Worm (Caenorhabditis elegans) whole organism, L3 larva: ENCODE measurements around the gene clc-19.
A peak's percentile ranks its signal among the peaks of the same experiment; 100 is the strongest.

ENCODE experiments used
- ama-1 ChIP-seq: fragments of 150-350 bp; optimal IDR thresholded peaks from 2 replicates; lab custom pipeline; 2018
- ceh-16 ChIP-seq: sonication (generic microtip); optimal IDR thresholded peaks from 2 replicates; lab custom pipeline; 2017; ENCODE audit warnings: missing biosample characterization, missing genetic modification characterization
- ceh-28 ChIP-seq: fragments of 150-350 bp; optimal IDR thresholded peaks from 2 replicates; lab custom pipeline; 2014; ENCODE audit warnings: missing biosample characterization, missing genetic modification reagents, missing genetic modification characterization
- ceh-82 ChIP-seq: fragments of 150-350 bp; optimal IDR thresholded peaks from 2 replicates; lab custom pipeline; 2014; ENCODE audit warnings: missing biosample characterization, missing genetic modification characterization
- ceh-9 ChIP-seq: sonication (generic microtip); optimal IDR thresholded peaks from 2 replicates; lab custom pipeline; 2018; ENCODE audit warnings: missing biosample characterization, missing genetic modification characterization
- daf-12 ChIP-seq: fragments of 150-350 bp; optimal IDR thresholded peaks from 2 replicates; lab custom pipeline; 2014; ENCODE audit warnings: missing biosample characterization, missing genetic modification reagents, missing genetic modification characterization
- egl-27 ChIP-seq: sonication (generic microtip); optimal IDR thresholded peaks from 4 replicates; lab custom pipeline; 2017; ENCODE audit warnings: missing biosample characterization, missing genetic modification reagents, missing genetic modification characterization
- egl-5 ChIP-seq: fragments of 150-350 bp; optimal IDR thresholded peaks from 2 replicates; lab custom pipeline; 2017; ENCODE audit warnings: missing biosample characterization, missing genetic modification reagents, missing genetic modification characterization, inconsistent platforms
- elt-1 ChIP-seq: fragments of 150-350 bp; optimal IDR thresholded peaks from 2 replicates; lab custom pipeline; 2014; ENCODE audit warnings: missing biosample characterization, missing genetic modification characterization
- elt-3 ChIP-seq, 3 experiments: fragments of 150-350 bp in 1 of 3; sonication (generic microtip) in 2 of 3; optimal IDR thresholded peaks; 2 replicates in 2 of 3; 4 replicates in 1 of 3; lab custom pipeline; 2014 to 2017; ENCODE audit warnings: missing biosample characterization in 3 of 3, missing genetic modification characterization in 3 of 3
- fkh-10 ChIP-seq: sonication (generic microtip); optimal IDR thresholded peaks from 2 replicates; lab custom pipeline; 2017; ENCODE audit warnings: missing biosample characterization, missing genetic modification reagents, missing genetic modification characterization
- fkh-2 ChIP-seq: fragments of 150-350 bp; optimal IDR thresholded peaks from 2 replicates; lab custom pipeline; 2014; ENCODE audit warnings: missing biosample characterization, missing genetic modification reagents, missing genetic modification characterization
- fos-1 ChIP-seq: fragments of 150-350 bp; optimal IDR thresholded peaks from 2 replicates; lab custom pipeline; 2014; ENCODE audit warnings: missing biosample characterization, missing genetic modification characterization
- hmg-11 ChIP-seq: sonication (generic microtip); optimal IDR thresholded peaks from 2 replicates; lab custom pipeline; 2016; ENCODE audit warnings: missing genetic modification characterization, missing compliant biosample characterization
- jun-1 ChIP-seq: fragments of 150-350 bp; optimal IDR thresholded peaks from 2 replicates; lab custom pipeline; 2014; ENCODE audit warnings: missing biosample characterization, missing genetic modification reagents, missing genetic modification characterization
- lin-15B ChIP-seq: fragments of 150-350 bp; optimal IDR thresholded peaks from 2 replicates; lab custom pipeline; 2014; ENCODE audit warnings: missing biosample characterization, missing genetic modification characterization
- lsy-12 ChIP-seq: sonication (generic microtip); optimal IDR thresholded peaks from 2 replicates; lab custom pipeline; 2016; ENCODE audit warnings: mild to moderate bottlenecking, missing genetic modification characterization, missing compliant biosample characterization
- mdl-1 ChIP-seq: fragments of 150-350 bp; optimal IDR thresholded peaks from 2 replicates; lab custom pipeline; 2014; ENCODE audit warnings: missing biosample characterization, missing genetic modification characterization
- mml-1 ChIP-seq: fragments of 150-350 bp; sonication (generic microtip); optimal IDR thresholded peaks from 3 replicates; lab custom pipeline; 2014; ENCODE audit warnings: missing biosample characterization, missing genetic modification characterization
- nhr-12 ChIP-seq: fragments of 150-350 bp; optimal IDR thresholded peaks from 2 replicates; lab custom pipeline; 2014; ENCODE audit warnings: missing biosample characterization, missing genetic modification characterization
- nhr-23 ChIP-seq: fragments of 150-350 bp; optimal IDR thresholded peaks from 2 replicates; lab custom pipeline; 2014; ENCODE audit warnings: missing biosample characterization, missing genetic modification reagents, missing genetic modification characterization
- nhr-237 ChIP-seq: fragments of 150-350 bp; optimal IDR thresholded peaks from 2 replicates; lab custom pipeline; 2014; ENCODE audit warnings: missing biosample characterization, missing genetic modification characterization
- nhr-25 ChIP-seq: sonication (generic microtip); optimal IDR thresholded peaks from 2 replicates; lab custom pipeline; 2017; ENCODE audit warnings: missing biosample characterization, missing genetic modification characterization
- nhr-28 ChIP-seq: fragments of 150-350 bp; optimal IDR thresholded peaks from 2 replicates; lab custom pipeline; 2014; ENCODE audit warnings: missing biosample characterization, missing genetic modification characterization
- nhr-67 ChIP-seq: fragments of 150-350 bp; optimal IDR thresholded peaks from 2 replicates; lab custom pipeline; 2014; ENCODE audit warnings: missing biosample characterization, missing genetic modification characterization
- nhr-76 ChIP-seq: fragments of 150-350 bp; sonication (generic microtip); optimal IDR thresholded peaks from 5 replicates; lab custom pipeline; 2014; ENCODE audit warnings: missing biosample characterization, missing genetic modification characterization
- nhr-77 ChIP-seq: fragments of 150-350 bp; optimal IDR thresholded peaks from 2 replicates; lab custom pipeline; 2014; ENCODE audit warnings: missing biosample characterization, missing genetic modification characterization
- pha-4 ChIP-seq: fragments of 150-350 bp; optimal IDR thresholded peaks from 2 replicates; lab custom pipeline; 2014; ENCODE audit warnings: missing biosample characterization, missing genetic modification reagents, missing genetic modification characterization
- sea-2 ChIP-seq: fragments of 150-350 bp; sonication (generic microtip); optimal IDR thresholded peaks from 4 replicates; lab custom pipeline; 2014; ENCODE audit warnings: missing biosample characterization, missing genetic modification reagents, missing genetic modification characterization
- skn-1 ChIP-seq: fragments of 150-350 bp; optimal IDR thresholded peaks from 2 replicates; lab custom pipeline; 2014; ENCODE audit warnings: missing biosample characterization, missing genetic modification characterization
- snpc-4 ChIP-seq: fragments of 150-350 bp; optimal IDR thresholded peaks from 2 replicates; lab custom pipeline; 2014; ENCODE audit warnings: missing biosample characterization, missing genetic modification characterization
- tbx-2 ChIP-seq: sonication (generic microtip); optimal IDR thresholded peaks from 2 replicates; lab custom pipeline; 2016; ENCODE audit warnings: mild to moderate bottlenecking, missing genetic modification characterization, missing compliant biosample characterization
- unc-39 ChIP-seq: sonication (generic microtip); optimal IDR thresholded peaks from 4 replicates; lab custom pipeline; 2017; ENCODE audit warnings: missing biosample characterization, missing genetic modification characterization
- unc-62 ChIP-seq: fragments of 150-350 bp; sonication (generic microtip); optimal IDR thresholded peaks from 4 replicates; lab custom pipeline; 2014; ENCODE audit warnings: missing biosample characterization, missing genetic modification reagents, missing genetic modification characterization
- ztf-4 ChIP-seq: fragments of 150-350 bp; optimal IDR thresholded peaks from 2 replicates; lab custom pipeline; 2014; ENCODE audit warnings: missing biosample characterization, missing genetic modification characterization

Gene clc-19

DNA sequence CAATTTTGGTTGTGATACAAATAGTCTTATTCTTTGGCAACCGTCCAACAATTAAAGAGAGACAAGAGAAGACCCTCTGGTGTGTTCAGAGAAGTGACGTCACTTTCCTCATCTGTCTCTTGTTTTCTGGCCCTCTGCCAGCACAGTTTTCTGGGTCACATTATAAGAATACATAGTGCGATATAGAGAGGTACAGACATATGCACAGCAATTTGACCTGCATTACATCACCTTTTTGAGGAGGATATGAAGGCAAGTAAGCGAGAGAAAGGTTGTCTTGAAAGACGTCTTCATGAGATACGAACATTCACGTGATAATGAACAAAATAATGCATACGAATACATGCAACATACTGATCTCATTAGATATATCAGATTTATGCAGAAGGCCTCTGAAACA, 2.8 kb downstream of the clc-19 start:
- no peak for TF ChIP-seq mdl-1 (tag; lab: Kevin White, UChicago)
- no peak for TF ChIP-seq nhr-77 (tag; lab: Kevin White, UChicago)
- TF ChIP-seq snpc-4 (tag; lab: Kevin White, UChicago): no peak
- no peak for TF ChIP-seq tbx-2 (tag; lab: Kevin White, UChicago)
- TF ChIP-seq daf-12: no peak
- TF ChIP-seq egl-27 (tag; lab: Kevin White, UChicago): no peak
- TF ChIP-seq nhr-23 (tag; lab: Kevin White, UChicago): no peak
- no peak for TF ChIP-seq unc-62 (GFP tag; lab: Kevin White, UChicago)
- no peak for TF ChIP-seq ceh-9
- no peak for TF ChIP-seq jun-1 (tag; lab: Kevin White, UChicago)
- TF ChIP-seq nhr-67 (tag; lab: Kevin White, UChicago): no peak
- no peak for TF ChIP-seq elt-1 (tag; lab: Kevin White, UChicago)
- no peak for TF ChIP-seq fkh-2 (tag; lab: Kevin White, UChicago)
- no peak for TF ChIP-seq ceh-82
- TF ChIP-seq, all 47 proteins: peak for 0

DNA sequence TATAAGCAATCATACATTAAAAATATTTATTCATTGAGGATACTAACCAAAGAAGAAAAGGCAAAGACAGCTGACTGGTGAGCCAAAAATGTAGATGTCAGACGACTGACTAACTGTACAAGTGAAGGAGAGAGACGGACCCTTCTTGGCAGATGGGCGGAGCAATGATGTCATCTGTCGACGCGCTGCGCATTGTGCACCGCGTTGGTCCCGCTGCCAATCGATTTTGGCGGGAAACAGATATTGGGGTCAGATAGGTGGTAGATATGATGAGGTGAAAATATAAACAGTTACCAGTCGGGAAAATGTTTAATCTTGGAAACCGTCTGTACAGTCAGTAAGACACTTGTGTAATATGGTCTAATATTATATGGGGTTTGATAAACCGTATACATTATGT, 3.5 kb downstream of the clc-19 start, which contains the start of gene T24C4.2:
T24C4.2 (minus strand) TSS at position 101 of the 400 bp plus-strand sequence.
- no peak for TF ChIP-seq daf-12
- TF ChIP-seq fkh-10: no peak
- no peak for TF ChIP-seq elt-3 (tag; optimal IDR thresholded peaks at IDR 0.05; lab: Kevin White, UChicago)
- TF ChIP-seq nhr-25 (tag; lab: Kevin White, UChicago): no peak
- no peak for TF ChIP-seq egl-27 (tag; lab: Kevin White, UChicago)

DNA sequence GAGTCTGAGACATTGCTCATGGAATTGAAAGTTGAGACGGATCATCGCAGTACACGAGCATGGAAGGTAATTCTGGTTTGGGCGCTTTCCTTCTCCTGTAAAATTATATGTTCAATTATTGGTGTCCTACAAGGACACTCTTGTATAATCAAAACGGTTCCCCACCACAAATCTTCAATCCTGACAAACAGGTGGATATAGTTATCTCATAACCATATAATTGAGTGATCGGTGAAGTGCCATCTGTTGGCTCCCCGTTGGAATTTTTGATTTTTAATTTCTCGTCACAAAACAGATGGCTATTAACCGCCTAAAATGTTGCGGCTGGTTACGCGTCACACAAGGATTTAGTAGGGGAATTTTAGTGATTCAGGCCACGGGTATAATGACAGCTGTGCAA, 4.5 kb downstream of the clc-19 start:
- TF ChIP-seq pha-4 (tag; lab: Kevin White, UChicago) (no peak), daf-12 (no peak), nhr-77 (tag; lab: Kevin White, UChicago) (no peak), nhr-28 (tag; lab: Kevin White, UChicago) (no peak), lsy-12 (no peak), unc-39 (tag; lab: Kevin White, UChicago) (no peak), ama-1 (lab: Kevin White, UChicago) (no peak), mdl-1 (tag; lab: Kevin White, UChicago) (no peak), nhr-76 (tag; lab: Kevin White, UChicago) (no peak), ceh-28 (tag; lab: Kevin White, UChicago) (no peak), mml-1 (tag; lab: Kevin White, UChicago) (no peak), ceh-9 (no peak), sea-2 (no peak), elt-1 (tag; lab: Kevin White, UChicago) (no peak)

- TF ChIP-seq fos-1 (tag; lab: Kevin White, UChicago): no peak
- peak; percentile 88 for TF ChIP-seq pha-4 (tag; lab: Kevin White, UChicago)
- peak; percentile 10 for TF ChIP-seq hmg-11 (tag; lab: Kevin White, UChicago)
Observed at ce11 chrIII:861819-862356, 11.5 kb downstream of the clc-19 start, which contains the start of gene arx-4. Gene arx-4 (plus strand): TSS chrIII:862306.

- no peak for TF ChIP-seq elt-1 (tag; lab: Kevin White, UChicago)
- no peak for TF ChIP-seq ztf-4 (tag; lab: Kevin White, UChicago)
- no peak for TF ChIP-seq nhr-237
- TF ChIP-seq skn-1 (tag; lab: Kevin White, UChicago): no peak
- no peak for TF ChIP-seq egl-5 (tag; lab: Kevin White, UChicago)
- no peak for TF ChIP-seq pha-4 (tag; lab: Kevin White, UChicago)
- TF ChIP-seq lin-15B: no peak
- TF ChIP-seq ceh-28 (tag; lab: Kevin White, UChicago): no peak
- no peak for TF ChIP-seq ceh-16 (tag; lab: Kevin White, UChicago)
- no peak for TF ChIP-seq nhr-12
- TF ChIP-seq jun-1 (tag; lab: Kevin White, UChicago): no peak
- TF ChIP-seq mdl-1 (tag; lab: Kevin White, UChicago): no peak
- TF ChIP-seq lsy-12: no peak
- no peak for TF ChIP-seq unc-62 (GFP tag; lab: Kevin White, UChicago)
Observed at ce11 chrIII:859898-860297, 13.5 kb downstream of the clc-19 start, which contains the start of gene exos-4.2. Gene exos-4.2 (plus strand): TSS chrIII:860198.
